Worm (Caenorhabditis elegans) whole organism, young adult: ENCODE data around the gene W05H9.4.
A peak's percentile ranks its signal among the peaks of the same experiment; 100 is the strongest.

ENCODE experiments used
- B0035.1 ChIP-seq: sonication (generic microtip); optimal IDR thresholded peaks from 2 replicates; lab custom pipeline; 2016; ENCODE audit warnings: missing genetic modification characterization, mild to moderate bottlenecking, missing compliant biosample characterization, missing genotype, missing genetic modification reagents
- C17E4.6 ChIP-seq: fragments of 200-800 bp; sonication (Bioruptor generic); IDR thresholded peaks from 2 replicates; pipeline ENCODE4 v1.3.6; 2022; ENCODE audit warnings: missing genetic modification reagents, missing genetic modification characterization, missing compliant biosample characterization
- D2030.7 ChIP-seq: fragments of 200-800 bp; sonication (Bioruptor generic); IDR thresholded peaks from 2 replicates; pipeline ENCODE4 v1.3.6; 2022; ENCODE audit warnings: missing genetic modification reagents, missing genetic modification characterization, missing compliant biosample characterization
- F10E7.11 ChIP-seq: sonication (generic microtip); optimal IDR thresholded peaks from 2 replicates; lab custom pipeline; 2017; ENCODE audit warnings: mild to moderate bottlenecking, missing genetic modification characterization, moderate library complexity, missing compliant biosample characterization
- F23B12.7 ChIP-seq: sonication (generic microtip); optimal IDR thresholded peaks from 2 replicates; lab custom pipeline; 2017; ENCODE audit warnings: missing genetic modification characterization, mild to moderate bottlenecking, missing compliant biosample characterization, antibody characterized with exemption, moderate library complexity; ENCODE audit not compliant: insufficient read depth
- F33H1.4 ChIP-seq: fragments of 200-800 bp; sonication (Bioruptor generic); IDR thresholded peaks from 2 replicates; pipeline ENCODE4 v1.3.6; 2022; ENCODE audit warnings: missing genetic modification reagents, missing genetic modification characterization, missing compliant biosample characterization
- F37B4.10 ChIP-seq: fragments of 200-800 bp; sonication (Bioruptor generic); IDR thresholded peaks from 2 replicates; pipeline ENCODE4 v1.3.6; 2022; ENCODE audit warnings: missing genetic modification characterization, missing compliant biosample characterization
- F52B5.7 ChIP-seq: sonication (generic microtip); optimal IDR thresholded peaks from 2 replicates; lab custom pipeline; 2016; ENCODE audit warnings: mild to moderate bottlenecking, missing genetic modification characterization, missing compliant biosample characterization
- F55B11.4 ChIP-seq: sonication (generic microtip); optimal IDR thresholded peaks from 2 replicates; lab custom pipeline; 2016; ENCODE audit warnings: missing compliant biosample characterization, missing genetic modification characterization, borderline replicate concordance; ENCODE audit not compliant: insufficient read depth
- Y56A3A.18 ChIP-seq: fragments of 200-800 bp; sonication (Bioruptor generic); IDR thresholded peaks from 2 replicates; pipeline ENCODE4 v1.3.6; 2022; ENCODE audit warnings: missing genetic modification reagents, missing genetic modification characterization, missing compliant biosample characterization
- ZK185.1 ChIP-seq: sonication (generic microtip); optimal IDR thresholded peaks from 2 replicates; lab custom pipeline; 2016; ENCODE audit warnings: mild to moderate bottlenecking, missing genetic modification characterization, missing compliant biosample characterization; ENCODE audit not compliant: poor library complexity, severe bottlenecking
- ama-1 ChIP-seq, 3 experiments: fragments of 150-350 bp in 1 of 3; sonication (generic microtip) in 2 of 3; optimal IDR thresholded peaks; 2 replicates each; lab custom pipeline; 2014 to 2018; ENCODE audit warnings: missing biosample characterization in 2 of 3, missing genetic modification characterization in 2 of 3, missing genetic modification reagents in 2 of 3
- aptf-2 ChIP-seq: fragments of 200-800 bp; sonication (Bioruptor generic); conservative IDR thresholded peaks from 2 replicates; pipeline ENCODE4 v1.3.6; 2022; ENCODE audit warnings: missing genetic modification reagents, missing genetic modification characterization, missing compliant biosample characterization
- aptf-3 ChIP-seq: fragments of 200-800 bp; sonication (Bioruptor generic); IDR thresholded peaks from 2 replicates; pipeline ENCODE4 v1.3.6; 2022; ENCODE audit warnings: missing genetic modification characterization, missing compliant biosample characterization
- athp-1 ChIP-seq: sonication (generic microtip); optimal IDR thresholded peaks from 2 replicates; lab custom pipeline; 2017; ENCODE audit warnings: mild to moderate bottlenecking, missing genetic modification characterization, missing compliant biosample characterization
- ceh-91 ChIP-seq: fragments of 200-800 bp; sonication (Bioruptor generic); IDR thresholded peaks from 2 replicates; pipeline ENCODE4 v1.3.6; 2022; ENCODE audit warnings: missing genetic modification reagents, missing genetic modification characterization, missing compliant biosample characterization
- efl-1 ChIP-seq: fragments of 150-350 bp; optimal IDR thresholded peaks from 2 replicates; lab custom pipeline; 2014; ENCODE audit warnings: missing biosample characterization, missing genetic modification reagents, missing genetic modification characterization
- egl-18 ChIP-seq: fragments of 200-800 bp; sonication (Bioruptor generic); IDR thresholded peaks from 2 replicates; pipeline ENCODE4 v1.3.6; 2022; ENCODE audit warnings: missing genetic modification reagents, missing genetic modification characterization, missing compliant biosample characterization
- ekl-4 ChIP-seq: fragments of 200-800 bp; sonication (Bioruptor generic); IDR thresholded peaks from 2 replicates; pipeline ENCODE4 v1.3.6; 2022; ENCODE audit warnings: missing genetic modification reagents, missing genetic modification characterization, missing compliant biosample characterization
- gei-17 ChIP-seq: fragments of 200-800 bp; sonication (Bioruptor generic); optimal IDR thresholded peaks from 2 replicates; lab custom pipeline; 2018; ENCODE audit warnings: mild to moderate bottlenecking, missing genetic modification characterization, missing compliant biosample characterization
- him-1 ChIP-seq: sonication (generic microtip); optimal IDR thresholded peaks from 2 replicates; lab custom pipeline; 2016; ENCODE audit warnings: missing genotype, missing genetic modification reagents, missing genetic modification characterization, missing compliant biosample characterization
- hsf-1 ChIP-seq: fragments of 200-800 bp; sonication (Bioruptor generic); IDR thresholded peaks from 2 replicates; pipeline ENCODE4 v1.3.6; 2022; ENCODE audit warnings: missing genetic modification reagents, missing genetic modification characterization, missing compliant biosample characterization
- lag-1 ChIP-seq: fragments of 200-800 bp; sonication (Bioruptor generic); IDR thresholded peaks from 2 replicates; pipeline ENCODE4 v1.3.6; 2022; ENCODE audit warnings: missing genetic modification reagents, missing genetic modification characterization, missing compliant biosample characterization
- let-607 ChIP-seq, 2 experiments: fragments of 200-800 bp in 1 of 2; sonication (Bioruptor generic) in 1 of 2; sonication (generic microtip) in 1 of 2; optimal IDR thresholded peaks; 2 replicates each; lab custom pipeline; 2016 to 2018; ENCODE audit warnings: mild to moderate bottlenecking in 2 of 2, missing compliant biosample characterization in 2 of 2, missing genetic modification characterization in 2 of 2, moderate library complexity in 2 of 2, missing genotype in 1 of 2
- lin-35 ChIP-seq, 3 experiments: fragments of 150-350 bp in 2 of 3; sonication (generic microtip) in 1 of 3; optimal IDR thresholded peaks; 2 replicates each; lab custom pipeline; 2014 to 2018; ENCODE audit warnings: missing biosample characterization in 3 of 3, missing genetic modification characterization in 3 of 3, missing genetic modification reagents in 3 of 3
- lir-1 ChIP-seq: fragments of 200-800 bp; sonication (Bioruptor generic); conservative IDR thresholded peaks from 2 replicates; pipeline ENCODE4 v1.3.6; 2022; ENCODE audit warnings: missing genetic modification reagents, missing genetic modification characterization, missing compliant biosample characterization
- lsl-1 ChIP-seq: fragments of 200-800 bp; sonication (Bioruptor generic); optimal IDR thresholded peaks from 2 replicates; lab custom pipeline; 2018; ENCODE audit warnings: mild to moderate bottlenecking, missing genetic modification characterization, moderate library complexity, missing compliant biosample characterization
- madf-6 ChIP-seq: fragments of 200-800 bp; sonication (Bioruptor generic); IDR thresholded peaks from 2 replicates; pipeline ENCODE4 v1.3.6; 2022; ENCODE audit warnings: missing genetic modification reagents, missing genetic modification characterization, missing compliant biosample characterization
- mel-28 ChIP-seq: sonication (generic microtip); optimal IDR thresholded peaks from 2 replicates; lab custom pipeline; 2016; ENCODE audit warnings: borderline replicate concordance, mild to moderate bottlenecking, missing genetic modification characterization, missing compliant biosample characterization
- mes-4 ChIP-seq: sonication (generic microtip); optimal IDR thresholded peaks from 2 replicates; lab custom pipeline; 2016; ENCODE audit warnings: missing genotype, missing genetic modification characterization, missing compliant biosample characterization
- mxl-1 ChIP-seq: sonication (generic microtip); optimal IDR thresholded peaks from 2 replicates; lab custom pipeline; 2016; ENCODE audit warnings: missing genetic modification characterization, missing compliant biosample characterization
- nfyb-1 ChIP-seq: fragments of 200-800 bp; sonication (Bioruptor generic); IDR thresholded peaks from 2 replicates; pipeline ENCODE4 v1.3.6; 2022; ENCODE audit warnings: missing genetic modification reagents, missing genetic modification characterization, missing compliant biosample characterization
- pbrm-1 ChIP-seq: fragments of 200-800 bp; sonication (Bioruptor generic); IDR thresholded peaks from 2 replicates; pipeline ENCODE4 v1.3.6; 2022; ENCODE audit warnings: missing genetic modification reagents, missing genetic modification characterization, missing compliant biosample characterization
- rcor-1 ChIP-seq: fragments of 200-800 bp; sonication (Bioruptor generic); IDR thresholded peaks from 2 replicates; pipeline ENCODE4 v1.3.6; 2022; ENCODE audit warnings: missing genetic modification reagents, missing genetic modification characterization, missing compliant biosample characterization
- rec-8 ChIP-seq, 2 experiments: sonication (generic microtip); optimal IDR thresholded peaks; 2 replicates each; lab custom pipeline; 2016; ENCODE audit warnings: mild to moderate bottlenecking in 2 of 2, missing genetic modification characterization in 2 of 2, missing genetic modification reagents in 2 of 2, missing genotype in 2 of 2, missing biosample characterization in 1 of 2, missing compliant biosample characterization in 1 of 2, moderate library complexity in 1 of 2
- rpc-1 ChIP-seq, 2 experiments: fragments of 150-350 bp in 1 of 2; sonication (generic microtip) in 1 of 2; optimal IDR thresholded peaks; 2 replicates each; lab custom pipeline; 2014 to 2018; ENCODE audit warnings: missing biosample characterization in 1 of 2, missing genetic modification characterization in 1 of 2, missing genetic modification reagents in 1 of 2, missing genotype in 1 of 2
- sea-2 ChIP-seq: fragments of 200-800 bp; sonication (Bioruptor generic); IDR thresholded peaks from 2 replicates; pipeline ENCODE4 v1.3.6; 2022; ENCODE audit warnings: missing genetic modification characterization, missing compliant biosample characterization
- snpc-1.1 ChIP-seq: sonication (generic microtip); optimal IDR thresholded peaks from 2 replicates; lab custom pipeline; 2017; ENCODE audit warnings: missing genetic modification characterization, mild to moderate bottlenecking, missing compliant biosample characterization, antibody characterized with exemption, moderate library complexity, missing genotype, missing genetic modification reagents; ENCODE audit not compliant: insufficient read depth
- snpc-1.3 ChIP-seq: sonication (generic microtip); optimal IDR thresholded peaks from 2 replicates; lab custom pipeline; 2017; ENCODE audit warnings: missing genetic modification characterization, mild to moderate bottlenecking, missing compliant biosample characterization, antibody characterized with exemption, moderate library complexity, missing genotype, missing genetic modification reagents; ENCODE audit not compliant: insufficient read depth
- snpc-3.4 ChIP-seq: sonication (generic microtip); optimal IDR thresholded peaks from 2 replicates; lab custom pipeline; 2017; ENCODE audit warnings: missing genetic modification characterization, mild to moderate bottlenecking, missing compliant biosample characterization, antibody characterized with exemption, moderate library complexity, missing genotype, missing genetic modification reagents
- somi-1 ChIP-seq: fragments of 200-800 bp; sonication (Bioruptor generic); optimal IDR thresholded peaks from 2 replicates; lab custom pipeline; 2018; ENCODE audit warnings: mild to moderate bottlenecking, missing genetic modification characterization, missing compliant biosample characterization
- unc-62 ChIP-seq: fragments of 150-350 bp; optimal IDR thresholded peaks from 2 replicates; lab custom pipeline; 2014; ENCODE audit warnings: missing biosample characterization, missing genetic modification reagents, missing genetic modification characterization
- zim-3 ChIP-seq: sonication (generic microtip); optimal IDR thresholded peaks from 2 replicates; lab custom pipeline; 2017; ENCODE audit warnings: mild to moderate bottlenecking, missing genetic modification characterization, moderate library complexity, missing compliant biosample characterization
- ztf-26 ChIP-seq: sonication (generic microtip); optimal IDR thresholded peaks from 2 replicates; lab custom pipeline; 2017; ENCODE audit warnings: missing genetic modification characterization, missing compliant biosample characterization

W05H9.4 gene

ce11 chrX:6292143-6292542 is 28.7 kb downstream of the W05H9.4 start (continued):
- TF ChIP-seq snpc-1.3 (tag; lab: Kevin White, UChicago) (peak; percentile 82), madf-6 (peak; percentile 71), rpc-1 (optimal IDR thresholded peaks at IDR 0.05; lab: Kevin White, UChicago) (peak; percentile 96), rpc-1 (tag; optimal IDR thresholded peaks at IDR 0.05; lab: Kevin White, UChicago) (peak; percentile 96), unc-62 (GFP tag; lab: Kevin White, UChicago) (no peak), snpc-1.1 (tag; lab: Kevin White, UChicago) (peak; percentile 72), B0035.1 (tag; lab: Kevin White, UChicago) (peak; percentile 81), F37B4.10 (GFP tag; lab: Robert Waterston, UW) (0 out of 2 replicates have a peak, but pooled peaks have one; percentile 54), lin-35 (GFP tag; optimal IDR thresholded peaks at IDR 0.05; lab: Kevin White, UChicago) (peak in 1 of 3 experiments; percentile 60), F33H1.4 (GFP tag; lab: Robert Waterston, UW) (0 out of 2 replicates have a peak, but pooled peaks have one; percentile 16), F23B12.7 (tag; lab: Kevin White, UChicago) (peak; percentile 79), athp-1 (tag; lab: Kevin White, UChicago) (peak; percentile 61), nfyb-1 (GFP tag; lab: Robert Waterston, UW) (peak; percentile 92), ztf-26 (tag; lab: Kevin White, UChicago) (peak; percentile 77), gei-17 (GFP tag; lab: Kevin White, UChicago) (peak; percentile 79), F52B5.7 (tag; lab: Kevin White, UChicago) (peak; percentile 87), somi-1 (GFP tag; lab: Kevin White, UChicago) (peak; percentile 77), mes-4 (tag; lab: Kevin White, UChicago) (peak; percentile 75), rec-8 (tag; optimal IDR thresholded peaks at IDR 0.05; lab: Kevin White, UChicago) (peak; percentile 76 to 90), snpc-3.4 (tag; lab: Kevin White, UChicago) (peak; percentile 81), mxl-1 (peak; percentile 89), aptf-2 (GFP tag; lab: Robert Waterston, UW) (no peak), him-1 (tag; lab: Kevin White, UChicago) (peak; percentile 96), ekl-4 (GFP tag; lab: Robert Waterston, UW) (peak; percentile 77), egl-18 (GFP tag; lab: Robert Waterston, UW) (peak; percentile 84), aptf-3 (GFP tag; lab: Robert Waterston, UW) (0 out of 2 replicates have a peak, but pooled peaks have one; percentile 44), F55B11.4 (tag; lab: Kevin White, UChicago) (no peak), pbrm-1 (GFP tag; lab: Robert Waterston, UW) (peak; percentile 89), ama-1 (optimal IDR thresholded peaks at IDR 0.05; lab: Kevin White, UChicago) (no peak), ama-1 (GFP tag; optimal IDR thresholded peaks at IDR 0.05; lab: Kevin White, UChicago) (peak; percentile 83 to 87), lag-1 (GFP tag; lab: Robert Waterston, UW) (no peak), lir-1 (GFP tag; lab: Robert Waterston, UW) (peak; percentile 55; the same call in 1 of the 2 replicates), hsf-1 (GFP tag; lab: Robert Waterston, UW) (peak; percentile 65; the same call in 1 of the 2 replicates), rcor-1 (peak; percentile 87), lsl-1 (GFP tag; lab: Kevin White, UChicago) (peak; percentile 22), C17E4.6 (GFP tag; lab: Robert Waterston, UW) (0 out of 2 replicates have a peak, but pooled peaks have one; percentile 34), ceh-91 (GFP tag; lab: Robert Waterston, UW) (no peak), let-607 (tag; optimal IDR thresholded peaks at IDR 0.05; lab: Kevin White, UChicago) (peak; percentile 57 to 68), ZK185.1 (tag; lab: Kevin White, UChicago) (peak; percentile 79), efl-1 (GFP tag; lab: Kevin White, UChicago) (no peak), sea-2 (no peak), D2030.7 (peak; percentile 83), mel-28 (tag; lab: Kevin White, UChicago) (peak; percentile 42), zim-3 (peak; percentile 78), Y56A3A.18 (peak; percentile 94), F10E7.11 (tag; lab: Kevin White, UChicago) (peak; percentile 76)
